Fruit fly (Drosophila melanogaster) whole organism, embryonic: ENCODE measurements around the gene Atat.

Experiments
- Atf-2 ChIP-seq: fragments of 200-800 bp; sonication (Bioruptor generic); optimal IDR thresholded peaks from 2 replicates; lab custom pipeline; 2016; ENCODE audit warnings: missing biosample characterization, missing genetic modification characterization
- Atf6 ChIP-seq: fragments of 200-800 bp; sonication (Bioruptor generic); IDR thresholded peaks from 2 replicates; pipeline ENCODE4 v1.3.6; 2022; ENCODE audit warnings: missing biosample characterization, missing genetic modification characterization
- Awh ChIP-seq: fragments of 200-800 bp; sonication (Bioruptor generic); IDR thresholded peaks from 2 replicates; pipeline ENCODE4, ENCODE4 v1.3.6; 2022; ENCODE audit warnings: missing biosample characterization, missing genetic modification characterization
- Bdp1 ChIP-seq: fragments of 200-800 bp; sonication (Bioruptor generic); optimal IDR thresholded peaks from 3 replicates; lab custom pipeline; 2016; ENCODE audit warnings: missing biosample characterization, missing genetic modification characterization
- CG10462 ChIP-seq: fragments of 200-800 bp; sonication (Bioruptor generic); optimal IDR thresholded peaks from 2 replicates; lab custom pipeline; 2016; ENCODE audit warnings: missing biosample characterization, missing genetic modification characterization
- CG10979 ChIP-seq: fragments of 200-800 bp; sonication (Bioruptor generic); optimal IDR thresholded peaks from 2 replicates; lab custom pipeline; 2018; ENCODE audit warnings: missing biosample characterization, mild to moderate bottlenecking, missing genetic modification characterization, moderate library complexity
- CG11093 ChIP-seq: fragments of 200-800 bp; sonication (Bioruptor generic); IDR thresholded peaks from 3 replicates; pipeline ENCODE4 v1.3.6; 2022; ENCODE audit warnings: missing biosample characterization, missing genetic modification characterization
- CG11723 ChIP-seq: fragments of 200-800 bp; sonication (Bioruptor generic); optimal IDR thresholded peaks from 2 replicates; lab custom pipeline; 2017; ENCODE audit warnings: missing biosample characterization, mild to moderate bottlenecking, missing genetic modification characterization
- CG12769 ChIP-seq: fragments of 200-800 bp; sonication (Bioruptor generic); optimal IDR thresholded peaks from 2 replicates; lab custom pipeline; 2019; ENCODE audit warnings: missing biosample characterization, mild to moderate bottlenecking, missing genetic modification characterization, moderate library complexity
- CG12942 ChIP-seq: fragments of 200-800 bp; sonication (Bioruptor generic); optimal IDR thresholded peaks from 3 replicates; lab custom pipeline; 2016; ENCODE audit warnings: missing biosample characterization, missing genetic modification characterization
- CG14441 ChIP-seq: fragments of 200-800 bp; sonication (Bioruptor generic); IDR thresholded peaks from 2 replicates; pipeline ENCODE4 v1.3.6; 2022; ENCODE audit warnings: missing biosample characterization, missing genetic modification characterization
- CG1529 ChIP-seq: fragments of 200-800 bp; sonication (Bioruptor generic); optimal IDR thresholded peaks from 3 replicates; lab custom pipeline; 2018; ENCODE audit warnings: missing biosample characterization, missing genetic modification characterization
- CG17912 ChIP-seq: fragments of 200-800 bp; sonication (Bioruptor generic); optimal IDR thresholded peaks from 2 replicates; lab custom pipeline; 2018; ENCODE audit warnings: missing biosample characterization, mild to moderate bottlenecking, missing genetic modification characterization
- CG18599 ChIP-seq: fragments of 200-800 bp; sonication (Bioruptor generic); optimal IDR thresholded peaks from 3 replicates; lab custom pipeline; 2017; ENCODE audit warnings: missing biosample characterization, missing genetic modification characterization, mild to moderate bottlenecking, moderate library complexity, missing genetic modification reagents
- CG2120 ChIP-seq: fragments of 200-800 bp; sonication (Bioruptor generic); optimal IDR thresholded peaks from 3 replicates; lab custom pipeline; 2016; ENCODE audit warnings: missing biosample characterization, missing genetic modification characterization
- CG30020 ChIP-seq: fragments of 200-800 bp; optimal IDR thresholded peaks from 2 replicates; lab custom pipeline; 2019; ENCODE audit warnings: missing biosample characterization, mild to moderate bottlenecking, missing genetic modification characterization, moderate library complexity
- CG30431 ChIP-seq: fragments of 200-800 bp; sonication (Bioruptor generic); optimal IDR thresholded peaks from 2 replicates; lab custom pipeline; 2017; ENCODE audit warnings: missing biosample characterization, missing genetic modification characterization
- CG3838 ChIP-seq: fragments of 200-800 bp; sonication (Bioruptor generic); optimal IDR thresholded peaks from 3 replicates; lab custom pipeline; 2016; ENCODE audit warnings: missing biosample characterization, missing genetic modification characterization
- CG4404 ChIP-seq: fragments of 200-800 bp; sonication (Bioruptor generic); IDR thresholded peaks from 2 replicates; pipeline ENCODE4 v1.3.6; 2022; ENCODE audit warnings: missing biosample characterization, missing genetic modification characterization
- CG7271 ChIP-seq: fragments of 200-800 bp; sonication (Bioruptor generic); optimal IDR thresholded peaks from 2 replicates; lab custom pipeline; 2018; ENCODE audit warnings: missing biosample characterization, mild to moderate bottlenecking, missing genetic modification characterization, moderate library complexity
- Dp ChIP-seq: fragments of 200-800 bp; sonication (Bioruptor generic); optimal IDR thresholded peaks from 2 replicates; lab custom pipeline; 2018; ENCODE audit warnings: missing biosample characterization, mild to moderate bottlenecking, missing genetic modification characterization, moderate library complexity
- ERR ChIP-seq: fragments of 200-800 bp; sonication (Bioruptor generic); optimal IDR thresholded peaks from 2 replicates; lab custom pipeline; 2016; ENCODE audit warnings: missing biosample characterization, missing genetic modification characterization
- HLH3B ChIP-seq: fragments of 200-800 bp; sonication (Bioruptor generic); IDR thresholded peaks from 2 replicates; pipeline ENCODE4 v1.3.6; 2022; ENCODE audit warnings: missing biosample characterization, missing genetic modification characterization
- HLH4C ChIP-seq: fragments of 200-800 bp; sonication (Bioruptor generic); IDR thresholded peaks from 3 replicates; pipeline ENCODE4 v1.3.6; 2022; ENCODE audit warnings: missing biosample characterization, missing genetic modification characterization; ENCODE audit not compliant: partially characterized antibody
- Hr3 ChIP-seq: fragments of 200-800 bp; sonication (Bioruptor generic); optimal IDR thresholded peaks from 3 replicates; lab custom pipeline; 2016; ENCODE audit warnings: missing biosample characterization, missing genetic modification characterization
- Hr78 ChIP-seq, 2 experiments: fragments of 200-800 bp in 1 of 2; fragments of >200 bp in 1 of 2; sonication (Bioruptor generic) in 1 of 2; optimal IDR thresholded peaks; 2 replicates each; lab custom pipeline; 2017 to 2019; ENCODE audit warnings: missing biosample characterization in 2 of 2, missing genetic modification characterization in 2 of 2, mild to moderate bottlenecking in 1 of 2, moderate library complexity in 1 of 2
- MESR4 ChIP-seq: fragments of 200-800 bp; sonication (Bioruptor generic); optimal IDR thresholded peaks from 2 replicates; lab custom pipeline; 2018; ENCODE audit warnings: missing biosample characterization, mild to moderate bottlenecking, missing genetic modification characterization, moderate library complexity
- MTF-1 ChIP-seq: fragments of 200-800 bp; sonication (Bioruptor generic); optimal IDR thresholded peaks from 2 replicates; lab custom pipeline; 2018; ENCODE audit warnings: missing biosample characterization, mild to moderate bottlenecking, missing genetic modification characterization, borderline replicate concordance
- Rfx ChIP-seq: fragments of 200-800 bp; sonication (Bioruptor generic); IDR thresholded peaks from 2 replicates; pipeline ENCODE4 v1.3.6; 2022; ENCODE audit warnings: missing biosample characterization, missing genetic modification characterization
- Sox100B ChIP-seq: fragments of 200-800 bp; sonication (Bioruptor generic); optimal IDR thresholded peaks from 3 replicates; lab custom pipeline; 2018; ENCODE audit warnings: missing biosample characterization, mild to moderate bottlenecking, missing genetic modification characterization
- Spps ChIP-seq: fragments of 200-800 bp; sonication (Bioruptor generic); optimal IDR thresholded peaks from 2 replicates; lab custom pipeline; 2018; ENCODE audit warnings: missing biosample characterization, mild to moderate bottlenecking, missing genetic modification characterization
- Sry-β ChIP-seq: fragments of 200-800 bp; sonication (Bioruptor generic); optimal IDR thresholded peaks from 2 replicates; lab custom pipeline; 2018; ENCODE audit warnings: missing biosample characterization, mild to moderate bottlenecking, missing genetic modification characterization, moderate library complexity
- Trl ChIP-seq, 3 experiments: fragments of >200 bp in 2 of 3; fragments of 200-800 bp in 1 of 3; sonication (Bioruptor generic) in 1 of 3; optimal IDR thresholded peaks; 2 replicates in 1 of 3; 3 replicates in 2 of 3; lab custom pipeline; 2016 to 2017; ENCODE audit warnings: missing biosample characterization in 1 of 3, missing genetic modification characterization in 1 of 3
- amos ChIP-seq: fragments of 200-800 bp; sonication (Bioruptor generic); IDR thresholded peaks from 2 replicates; pipeline ENCODE4 v1.3.6; 2022; ENCODE audit warnings: missing biosample characterization, missing genetic modification characterization; ENCODE audit not compliant: partially characterized antibody
- ato ChIP-seq: fragments of 200-800 bp; sonication (Bioruptor generic); IDR thresholded peaks from 2 replicates; pipeline ENCODE4 v1.3.6; 2022; ENCODE audit warnings: missing biosample characterization, missing genetic modification characterization; ENCODE audit not compliant: partially characterized antibody
- bsh ChIP-seq, 2 experiments: fragments of 200-800 bp; sonication (Bioruptor generic); optimal IDR thresholded peaks; 2 replicates each; lab custom pipeline; 2017 to 2018; ENCODE audit warnings: mild to moderate bottlenecking in 2 of 2, missing biosample characterization in 2 of 2, missing genetic modification characterization in 2 of 2, moderate library complexity in 1 of 2
- btn ChIP-seq: fragments of 200-800 bp; sonication (Bioruptor generic); optimal IDR thresholded peaks from 2 replicates; lab custom pipeline; 2016; ENCODE audit warnings: missing biosample characterization, missing genetic modification characterization
- croc ChIP-seq: fragments of 200-800 bp; sonication (Bioruptor generic); conservative IDR thresholded peaks from 3 replicates; pipeline ENCODE4 v1.3.6; 2022; ENCODE audit warnings: missing biosample characterization, missing genetic modification characterization
- eyg ChIP-seq: fragments of 200-800 bp; sonication (Bioruptor generic); optimal IDR thresholded peaks from 3 replicates; lab custom pipeline; 2016; ENCODE audit warnings: missing biosample characterization, missing genetic modification characterization
- h ChIP-seq: fragments of >200 bp; optimal IDR thresholded peaks from 2 replicates; lab custom pipeline; 2017
- lab ChIP-seq: fragments of 200-800 bp; sonication (Bioruptor generic); optimal IDR thresholded peaks from 3 replicates; lab custom pipeline; 2017; ENCODE audit warnings: missing biosample characterization, missing genetic modification characterization, mild to moderate bottlenecking, moderate library complexity, missing genetic modification reagents
- mld ChIP-seq: fragments of 200-800 bp; sonication (Bioruptor generic); IDR thresholded peaks from 3 replicates; pipeline ENCODE4 v1.3.6; 2022; ENCODE audit warnings: missing biosample characterization, missing genetic modification characterization; ENCODE audit not compliant: partially characterized antibody
- oc ChIP-seq: fragments of 200-800 bp; sonication (Bioruptor generic); optimal IDR thresholded peaks from 2 replicates; lab custom pipeline; 2018; ENCODE audit warnings: missing biosample characterization, mild to moderate bottlenecking, missing genetic modification characterization, moderate library complexity
- p53 ChIP-seq: fragments of 200-800 bp; sonication (Bioruptor generic); optimal IDR thresholded peaks from 2 replicates; lab custom pipeline; 2016; ENCODE audit warnings: missing biosample characterization, missing genetic modification characterization
- slbo ChIP-seq: fragments of 200-800 bp; sonication (Bioruptor generic); IDR thresholded peaks from 2 replicates; pipeline ENCODE4 v1.3.6; 2022; ENCODE audit warnings: missing biosample characterization, missing genetic modification characterization
- slou ChIP-seq: fragments of 200-800 bp; sonication (Bioruptor generic); optimal IDR thresholded peaks from 3 replicates; lab custom pipeline; 2016; ENCODE audit warnings: missing biosample characterization, missing genetic modification characterization
- trem ChIP-seq: fragments of 200-800 bp; optimal IDR thresholded peaks from 3 replicates; lab custom pipeline; 2019; ENCODE audit warnings: missing biosample characterization, mild to moderate bottlenecking, missing genetic modification characterization, moderate library complexity
- zen2 ChIP-seq: fragments of 200-800 bp; sonication (Bioruptor generic); IDR thresholded peaks from 3 replicates; pipeline ENCODE4 v1.3.6; 2022; ENCODE audit warnings: missing biosample characterization, missing genetic modification characterization; ENCODE audit not compliant: partially characterized antibody
- zfh2 ChIP-seq: fragments of 200-800 bp; sonication (Bioruptor generic); optimal IDR thresholded peaks from 2 replicates; lab custom pipeline; 2016; ENCODE audit warnings: missing biosample characterization, missing genetic modification characterization

The Atat gene

DNA sequence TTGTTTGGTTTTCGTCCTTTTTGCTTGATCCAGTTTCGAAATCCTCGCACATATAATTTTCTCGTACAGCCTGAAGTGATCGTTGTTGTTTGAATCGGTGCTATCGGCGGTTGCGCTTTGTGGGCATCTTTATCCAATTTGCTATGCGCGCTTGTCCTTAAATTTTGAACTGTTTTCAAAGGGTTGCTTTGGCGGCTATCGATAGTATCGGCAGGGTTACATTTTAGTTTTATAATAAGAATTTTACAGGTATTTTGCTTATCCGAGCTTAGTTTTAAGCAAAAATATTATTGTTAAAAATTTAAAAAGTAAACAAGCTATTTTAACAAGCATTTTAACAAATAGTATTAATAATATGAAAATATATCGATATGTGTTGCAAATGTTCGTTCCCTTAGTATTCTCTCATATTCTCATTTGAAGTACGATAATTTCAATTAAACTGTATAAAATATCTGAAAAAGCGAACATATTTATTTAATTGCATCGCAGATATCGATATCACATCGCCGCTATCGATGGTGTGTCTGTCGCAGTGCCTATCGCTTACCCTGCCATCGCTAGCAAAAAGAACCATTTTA is 59.6 kb downstream of the Atat start, which contains the start of the genes Klp67A and CG4452 (continued):
- TF ChIP-seq bsh (GFP tag; optimal IDR thresholded peaks at IDR 0.05; lab: Kevin White, UChicago) = peak in 1 of 2 experiments; percentile 23
- no peak for TF ChIP-seq Sry-β (GFP tag; lab: Kevin White, UChicago)
- no peak for TF ChIP-seq p53 (GFP tag; lab: Kevin White, UChicago)
- peak; percentile 92 for TF ChIP-seq HLH4C (GFP tag; lab: Robert Waterston, UW)
- peak; percentile 71 for TF ChIP-seq mld (GFP tag; lab: Robert Waterston, UW)
- TF ChIP-seq Rfx = peak; percentile 52
- peak; percentile 72 for TF ChIP-seq Dp (GFP tag; lab: Kevin White, UChicago)
- TF ChIP-seq croc (GFP tag; lab: Robert Waterston, UW) = no peak
- no peak for TF ChIP-seq Trl (optimal IDR thresholded peaks at IDR 0.05; lab: Kevin White, UChicago)
- TF ChIP-seq Trl (GFP tag; optimal IDR thresholded peaks at IDR 0.05; lab: Kevin White, UChicago) = no peak
- no peak for TF ChIP-seq Bdp1 (GFP tag; lab: Kevin White, UChicago)
- no peak for TF ChIP-seq eyg (GFP tag; lab: Kevin White, UChicago)
- no peak for TF ChIP-seq CG10462
- TF ChIP-seq lab (GFP tag; lab: Kevin White, UChicago) = no peak
- TF ChIP-seq CG30431 = no peak
- peak; percentile 86; the same call in 2 of the 3 replicates for TF ChIP-seq zen2 (GFP tag; lab: Robert Waterston, UW)
- TF ChIP-seq ato (GFP tag; lab: Robert Waterston, UW) = peak; percentile 75
- TF ChIP-seq trem (tag; lab: Kevin White, UChicago) = peak; percentile 77
- TF ChIP-seq zfh2 (GFP tag; lab: Kevin White, UChicago) = peak; percentile 25
- TF ChIP-seq Sox100B (GFP tag; lab: Kevin White, UChicago) = no peak
- peak; percentile 31 for TF ChIP-seq CG7271 (tag; lab: Kevin White, UChicago)
- no peak for TF ChIP-seq Atf-2 (GFP tag; lab: Kevin White, UChicago)
- peak; percentile 79 for TF ChIP-seq CG30020 (tag; lab: Kevin White, UChicago)
- TF ChIP-seq CG12769 (tag; lab: Kevin White, UChicago) = no peak
- no peak for TF ChIP-seq CG3838 (GFP tag; lab: Kevin White, UChicago)
- TF ChIP-seq amos (GFP tag; lab: Robert Waterston, UW) = peak; percentile 87
- peak; percentile 50; the same call in 1 of the 2 replicates for TF ChIP-seq slbo (GFP tag; lab: Robert Waterston, UW)
- TF ChIP-seq MTF-1 = no peak
- TF ChIP-seq Spps (tag; lab: Kevin White, UChicago) = peak; percentile 27
- no peak for TF ChIP-seq CG17912 (GFP tag; lab: Kevin White, UChicago)
- peak; percentile 3 for TF ChIP-seq CG12942 (GFP tag; lab: Kevin White, UChicago)
- peak; percentile 45 for TF ChIP-seq CG18599
- no peak for TF ChIP-seq Awh (GFP tag; lab: Robert Waterston, UW)
- TF ChIP-seq ERR (GFP tag; lab: Kevin White, UChicago) = no peak
- no peak for TF ChIP-seq HLH3B (GFP tag; lab: Robert Waterston, UW)
- TF ChIP-seq CG11093 (GFP tag; lab: Robert Waterston, UW) = no peak
- 0 out of 2 replicates have a peak, but pooled peaks have one; percentile 13 for TF ChIP-seq CG14441 (GFP tag; lab: Robert Waterston, UW)
- no peak for TF ChIP-seq h (lab: Kevin White, UChicago)
- TF ChIP-seq MESR4 (GFP tag; lab: Kevin White, UChicago) = no peak
- peak; percentile 16 for TF ChIP-seq CG11723 (GFP tag; lab: Kevin White, UChicago)
- TF ChIP-seq CG2120 (GFP tag; lab: Kevin White, UChicago) = peak; percentile 45
- TF ChIP-seq slou (GFP tag; lab: Kevin White, UChicago) = no peak
- peak; percentile 43 for TF ChIP-seq Hr3 (GFP tag; lab: Kevin White, UChicago)
- peak; percentile 30; the same call in 1 of the 2 replicates for TF ChIP-seq CG4404 (GFP tag; lab: Robert Waterston, UW)
- no peak for TF ChIP-seq oc
- no peak for TF ChIP-seq Atf6
- TF ChIP-seq CG1529 = no peak
- peak; percentile 22 for TF ChIP-seq CG10979 (tag; lab: Kevin White, UChicago)
- no peak for TF ChIP-seq btn (GFP tag; lab: Kevin White, UChicago)
- no peak for TF ChIP-seq Hr78 (GFP tag; optimal IDR thresholded peaks at IDR 0.05; lab: Kevin White, UChicago)
